Worm (Caenorhabditis elegans): Measurements from ENCODE around the gene adss-1.

Gene adss-1

DNA sequence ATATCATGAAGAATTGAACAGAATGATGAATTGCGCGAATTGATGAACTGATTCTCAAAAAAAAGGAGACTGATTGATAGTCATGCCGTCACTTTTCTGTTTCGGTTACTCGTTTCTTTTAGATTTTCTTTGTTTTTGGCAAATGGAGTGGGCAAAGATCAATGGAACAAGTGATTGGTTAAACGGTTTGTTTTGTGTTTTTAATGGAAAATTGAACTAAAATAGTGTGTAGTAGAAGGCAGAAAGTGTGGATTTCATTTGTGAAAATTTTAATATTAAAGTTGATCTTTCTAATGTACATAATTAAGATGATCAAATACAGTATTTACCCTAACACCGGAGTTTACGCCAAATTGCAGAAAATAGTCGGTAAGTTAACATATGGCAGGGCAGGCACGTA, 16.7 kb upstream of the adss-1 start, which contains the start of gene nas-9:
nas-9 (minus strand) TSS at position 101 of the 400 bp plus-strand sequence.
- TF ChIP-seq unc-62 (GFP tag; optimal IDR thresholded peaks at IDR 0.05), result no peak

DNA sequence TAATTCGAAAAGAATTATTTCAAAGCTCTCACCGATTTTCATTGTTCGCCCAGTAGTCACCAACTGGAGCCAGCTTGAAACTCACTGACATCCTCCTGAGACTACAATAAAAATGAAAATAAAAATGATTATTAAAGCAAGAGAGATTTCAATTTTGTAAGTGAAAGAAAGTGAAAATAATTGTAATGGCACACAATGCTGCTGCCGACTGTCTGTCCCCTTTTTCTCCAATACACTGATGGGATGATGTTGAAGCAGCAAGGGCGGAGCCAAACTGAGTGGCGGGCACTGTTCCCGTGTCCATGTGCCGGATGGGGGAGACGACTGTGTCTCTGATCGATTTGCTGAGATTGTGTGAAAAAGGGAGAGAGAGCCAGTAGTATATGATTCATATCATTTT, 11.1 kb upstream of the adss-1 start, which contains the start of gene C37H5.14:
C37H5.14 (minus strand) TSS at position 101 of the 400 bp plus-strand sequence.
- no peak for TF ChIP-seq unc-62 (GFP tag; optimal IDR thresholded peaks at IDR 0.05)

- no peak for TF ChIP-seq unc-62 (GFP tag; optimal IDR thresholded peaks at IDR 0.05)
These were observed 3.6 kb upstream of the adss-1 start, which contains the start of the genes hsp-6 and C37H5.5 for ce11 chrV:4826710-4827380. Gene hsp-6 (minus strand): TSS chrV:4826760. Gene C37H5.5 (plus strand): TSS chrV:4827360.

ce11 chrV:4823683-4824391, 614 bp upstream of the adss-1 start:
- no peak for TF ChIP-seq unc-62 (GFP tag; optimal IDR thresholded peaks at IDR 0.05)

DNA sequence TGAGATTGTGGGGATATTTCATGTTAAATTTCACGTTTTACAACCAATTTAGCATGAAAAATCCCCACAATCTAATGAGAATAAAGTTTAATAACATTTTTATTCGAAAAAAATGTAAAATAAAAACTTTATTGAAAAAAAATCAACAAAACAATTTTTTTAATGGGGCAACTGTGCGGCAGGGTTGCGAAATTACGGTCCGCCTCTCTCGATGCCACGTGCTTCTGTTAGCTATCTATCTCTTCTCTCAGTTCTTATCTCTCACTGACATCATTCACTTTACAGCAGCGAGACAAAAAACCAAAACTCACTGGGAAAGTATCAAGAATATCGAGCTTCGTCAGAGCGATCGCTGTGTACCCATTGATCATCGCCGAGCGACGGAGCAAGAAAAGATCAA, 2.6 kb downstream of the adss-1 start:
- no peak for TF ChIP-seq unc-62 (GFP tag; optimal IDR thresholded peaks at IDR 0.05)

DNA sequence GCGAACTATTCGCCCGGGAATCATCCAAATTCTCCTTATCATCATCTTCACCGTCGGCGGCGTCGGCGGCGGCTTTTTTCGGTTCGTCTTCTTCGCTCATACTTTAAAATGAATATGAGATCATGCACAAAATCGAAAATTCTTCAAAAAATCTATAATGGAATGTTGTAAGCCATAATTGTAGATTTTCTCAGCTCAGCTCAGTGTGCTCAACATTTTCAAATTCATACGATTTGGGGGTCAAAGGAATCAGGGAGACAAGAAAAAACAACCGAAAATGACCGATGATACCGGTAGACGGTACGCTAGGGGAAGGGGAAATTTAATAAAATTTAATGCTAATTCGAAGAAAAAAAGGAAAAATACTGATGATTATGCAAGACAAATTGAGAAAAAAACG, 4.7 kb downstream of the adss-1 start, which contains the start of gene ccep-97:
ccep-97 (minus strand) TSS at position 101 of the 400 bp plus-strand sequence.
- no peak for TF ChIP-seq unc-62 (GFP tag; optimal IDR thresholded peaks at IDR 0.05)

- no peak for TF ChIP-seq unc-62 (GFP tag; optimal IDR thresholded peaks at IDR 0.05)
These were observed 9.4 kb downstream of the adss-1 start for ce11 chrV:4813825-4814224.

ce11 chrV:4810653-4811052, 12.6 kb downstream of the adss-1 start:
- TF ChIP-seq unc-62 (GFP tag; optimal IDR thresholded peaks at IDR 0.05), result no peak

DNA sequence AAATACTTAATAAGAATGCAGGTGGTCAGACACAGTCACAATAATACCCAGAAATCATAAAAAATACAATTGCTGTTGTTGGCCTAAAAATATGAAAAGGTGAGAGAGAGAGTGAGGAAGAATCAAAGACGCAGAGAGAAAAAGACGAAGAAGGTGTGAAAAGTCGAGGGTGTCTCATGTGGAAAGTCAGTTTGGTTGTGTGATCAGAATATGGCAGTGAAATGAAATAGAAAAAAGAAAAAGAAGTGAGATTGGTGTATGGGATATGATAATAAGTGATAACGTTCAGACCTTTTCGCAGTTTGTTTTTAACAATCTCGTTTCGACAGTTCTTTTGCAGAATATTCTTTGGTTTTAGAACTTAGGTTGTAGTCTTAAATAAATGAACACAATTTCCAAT, 16.4 kb downstream of the adss-1 start:
- no peak for TF ChIP-seq unc-62 (GFP tag; optimal IDR thresholded peaks at IDR 0.05)

ce11 chrV:4805847-4806246, 17.4 kb downstream of the adss-1 start, which contains the start of gene R02F11.3:
Gene R02F11.3 (minus strand): TSS chrV:4805947.
- TF ChIP-seq unc-62 (GFP tag; optimal IDR thresholded peaks at IDR 0.05), result no peak

DNA sequence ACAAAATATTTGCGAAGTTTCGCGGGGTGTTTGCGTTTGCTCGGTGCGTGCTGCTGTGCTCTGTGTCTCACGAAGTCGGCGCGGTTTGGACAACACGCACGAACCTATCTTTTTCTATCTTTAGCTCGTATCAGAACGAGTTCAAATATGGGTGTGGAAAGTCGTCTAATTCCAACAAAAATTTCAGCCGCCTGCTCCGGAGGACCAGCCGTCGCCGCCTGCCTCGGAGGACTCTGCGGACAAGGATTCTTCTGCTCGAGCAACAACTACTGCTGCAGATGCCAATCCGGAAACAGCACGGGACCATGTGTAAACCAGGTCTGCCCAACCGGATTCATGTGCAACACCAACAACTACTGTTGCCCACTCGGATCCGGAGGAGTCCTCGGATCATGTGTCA, 21.3 kb downstream of the adss-1 start:
- TF ChIP-seq unc-62 (GFP tag; optimal IDR thresholded peaks at IDR 0.05), result no peak

ce11 chrV:4800794-4801193, 22.4 kb downstream of the adss-1 start, which contains the start of gene R02F11.1:
Gene R02F11.1 (plus strand): TSS chrV:4801094.
- TF ChIP-seq unc-62 (GFP tag; optimal IDR thresholded peaks at IDR 0.05), result no peak

- TF ChIP-seq unc-62 (GFP tag; optimal IDR thresholded peaks at IDR 0.05), result no peak
These were observed 28.9 kb downstream of the adss-1 start, which contains the start of gene R02F11.2 for ce11 chrV:4794308-4794707. Gene R02F11.2 (plus strand): TSS chrV:4794599.

DNA sequence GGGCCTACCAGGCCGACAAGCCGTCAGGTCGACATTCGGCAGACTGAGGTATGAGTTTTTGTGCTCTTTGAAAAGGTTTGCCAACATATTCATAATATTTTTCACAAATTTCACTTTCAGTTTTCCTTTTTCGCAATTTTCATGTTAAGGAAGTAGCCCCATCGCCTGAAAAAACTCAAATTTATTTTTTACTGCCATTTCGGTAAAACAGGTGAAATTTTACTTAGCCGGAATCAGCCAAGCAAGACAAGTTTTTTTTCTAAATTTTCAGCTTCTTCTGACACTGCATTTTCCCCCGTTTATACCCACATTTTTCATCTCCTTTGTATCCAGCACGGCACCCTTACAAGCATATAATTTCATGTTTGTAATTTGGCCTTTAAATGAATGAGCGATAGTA, 31.7 kb downstream of the adss-1 start, which contains the start of gene R02F11.11:
R02F11.11 (plus strand) TSS at position 301 of the 400 bp plus-strand sequence.
- TF ChIP-seq unc-62 (GFP tag; optimal IDR thresholded peaks at IDR 0.05), result no peak

DNA sequence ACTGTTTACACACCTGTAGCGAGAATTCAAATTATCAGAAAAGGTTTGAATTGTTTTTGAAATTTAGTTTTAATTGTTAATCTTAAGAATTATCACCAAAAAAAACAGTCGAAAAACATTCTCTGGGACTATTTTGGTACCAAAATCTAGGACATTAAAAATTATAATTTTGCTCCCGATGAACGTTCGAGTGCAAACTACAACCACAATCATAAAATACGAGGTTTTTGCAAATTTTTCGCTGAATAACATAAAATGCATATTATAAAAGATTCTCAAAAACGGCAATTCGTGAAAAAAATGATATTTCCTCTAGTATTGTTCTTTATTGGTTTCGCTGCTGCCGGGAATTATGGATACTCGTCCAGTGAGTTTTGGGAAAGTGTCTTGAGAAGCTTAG, 32.9 kb downstream of the adss-1 start, which contains the start of gene R02F11.12:
R02F11.12 (plus strand) TSS at position 301 of the 400 bp plus-strand sequence.
- no peak for TF ChIP-seq unc-62 (GFP tag; optimal IDR thresholded peaks at IDR 0.05)

ce11 chrV:4788823-4789222, 34.4 kb downstream of the adss-1 start, which contains the start of gene R02F11.10:
Gene R02F11.10 (plus strand): TSS chrV:4789123.
- TF ChIP-seq unc-62 (GFP tag; optimal IDR thresholded peaks at IDR 0.05), result no peak

All from whole organism, dauer.